Worm (Caenorhabditis elegans): ENCODE measurements around the gene dhhc-4.
A peak's percentile ranks its signal among the peaks of the same experiment; 100 is the strongest.

dhhc-4 gene

ce11 chrIII:9817894-9818293 is 49.7 kb downstream of the dhhc-4 start:
- no peak for TF ChIP-seq unc-98 (GFP tag; IDR thresholded peaks at IDR 0.05)
- no peak for TF ChIP-seq egl-27 (tag; optimal IDR thresholded peaks at IDR 0.05)
- TF ChIP-seq F16B12.6 (tag; optimal IDR thresholded peaks at IDR 0.05) = peak; percentile 2
- TF ChIP-seq lin-13 (GFP tag; optimal IDR thresholded peaks at IDR 0.05) = no peak
- TF ChIP-seq elt-2 (tag; optimal IDR thresholded peaks at IDR 0.05) = no peak
- TF ChIP-seq lir-3 (tag; optimal IDR thresholded peaks at IDR 0.05; ENCODE audit: poor library complexity) = no peak
- TF ChIP-seq ets-5 (GFP tag; IDR thresholded peaks at IDR 0.05) = no peak
- no peak for TF ChIP-seq nhr-47 (tag; optimal IDR thresholded peaks at IDR 0.05)
- TF ChIP-seq sptf-1 (tag; optimal IDR thresholded peaks at IDR 0.05) = no peak
- no peak for TF ChIP-seq sup-37 (GFP tag; optimal IDR thresholded peaks at IDR 0.05)
- TF ChIP-seq unc-62 (GFP tag; optimal IDR thresholded peaks at IDR 0.05) = no peak
- TF ChIP-seq nhr-85 (tag) = peak; percentile 27
- TF ChIP-seq dsc-1 (tag; optimal IDR thresholded peaks at IDR 0.05) = no peak
- TF ChIP-seq lsy-2 (tag; optimal IDR thresholded peaks at IDR 0.05) = peak; percentile 43 to 70
- no peak for TF ChIP-seq ceh-90 (tag; optimal IDR thresholded peaks at IDR 0.05)

DNA sequence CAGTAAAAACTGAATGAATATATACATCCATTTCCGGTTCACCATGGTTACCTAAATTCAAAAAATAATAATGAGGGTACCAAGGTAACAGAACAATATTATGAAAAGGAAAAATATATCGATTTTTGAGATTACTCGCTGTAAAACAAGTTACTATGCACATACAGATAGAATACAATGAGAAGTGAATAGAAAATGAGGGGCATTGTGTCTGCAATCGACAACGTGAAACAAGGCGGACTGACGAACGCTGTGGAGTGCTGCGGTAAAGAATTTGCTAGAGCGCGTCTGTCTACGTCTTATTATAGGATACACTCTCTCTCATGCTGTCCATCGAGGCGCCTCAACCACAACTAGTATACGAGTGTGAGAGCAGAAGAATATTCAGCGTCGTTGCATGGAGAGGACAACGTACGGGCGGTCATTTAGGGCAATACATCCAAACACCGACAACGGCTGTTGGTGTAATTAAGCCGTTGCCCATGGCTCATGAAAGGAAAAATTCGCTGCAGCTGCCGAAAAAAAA is 50.4 kb downstream of the dhhc-4 start, which contains the start of gene cnx-1:
Gene cnx-1 (minus strand): TSS at position 51 of the 526 bp plus-strand sequence.
- TF ChIP-seq hlh-4 (tag; optimal IDR thresholded peaks at IDR 0.05) = no peak
- TF ChIP-seq ceh-63 (GFP tag; optimal IDR thresholded peaks at IDR 0.05) = no peak
- TF ChIP-seq zag-1 (tag; optimal IDR thresholded peaks at IDR 0.05) = no peak
- no peak for TF ChIP-seq zip-4 (GFP tag; optimal IDR thresholded peaks at IDR 0.05)
- TF ChIP-seq blmp-1 (tag; optimal IDR thresholded peaks at IDR 0.05) = no peak
- no peak for TF ChIP-seq xbp-1 (tag; optimal IDR thresholded peaks at IDR 0.05)
- TF ChIP-seq fkh-4 (tag; optimal IDR thresholded peaks at IDR 0.05; ENCODE audit: borderline replicate concordance) = no peak
- TF ChIP-seq lin-13 (GFP tag; optimal IDR thresholded peaks at IDR 0.05) = no peak
- no peak for TF ChIP-seq sptf-1 (tag; optimal IDR thresholded peaks at IDR 0.05)
- TF ChIP-seq vab-15 (tag; optimal IDR thresholded peaks at IDR 0.05) = no peak
- no peak for TF ChIP-seq skn-1 (tag; optimal IDR thresholded peaks at IDR 0.05)
- TF ChIP-seq pax-3 (tag; optimal IDR thresholded peaks at IDR 0.05) = no peak
- TF ChIP-seq unc-130 (tag; optimal IDR thresholded peaks at IDR 0.05) = no peak
- no peak for TF ChIP-seq nhr-12 (tag; optimal IDR thresholded peaks at IDR 0.05)
- no peak for TF ChIP-seq sup-37 (GFP tag; optimal IDR thresholded peaks at IDR 0.05)
- TF ChIP-seq snu-23 (GFP tag; optimal IDR thresholded peaks at IDR 0.05) = peak; percentile 39
- no peak for TF ChIP-seq ceh-82 (tag; optimal IDR thresholded peaks at IDR 0.05)
- TF ChIP-seq fkh-10 (GFP tag; optimal IDR thresholded peaks at IDR 0.05) = no peak
- TF ChIP-seq hlh-17 (GFP tag; optimal IDR thresholded peaks at IDR 0.05; ENCODE audit: borderline replicate concordance) = no peak
- TF ChIP-seq nhr-85 (tag) = no peak
- peak; percentile 37 for TF ChIP-seq mep-1 (tag; optimal IDR thresholded peaks at IDR 0.05)
- TF ChIP-seq unc-62 (GFP tag; optimal IDR thresholded peaks at IDR 0.05) = no peak
- peak; percentile 14 for TF ChIP-seq nhr-71 (tag; optimal IDR thresholded peaks at IDR 0.05)
- no peak for TF ChIP-seq C16A3.4 (tag; optimal IDR thresholded peaks at IDR 0.05)
- TF ChIP-seq nhr-90 (tag; optimal IDR thresholded peaks at IDR 0.05; ENCODE audit: poor library complexity) = no peak
- TF ChIP-seq C04F5.9 (tag; optimal IDR thresholded peaks at IDR 0.05) = no peak
- TF ChIP-seq lin-14 (GFP tag; optimal IDR thresholded peaks at IDR 0.05) = peak; percentile 76
- TF ChIP-seq ceh-8 (GFP tag; optimal IDR thresholded peaks at IDR 0.05) = no peak
- peak in 1 of 3 experiments; percentile 8 for TF ChIP-seq dpl-1 (GFP tag; optimal IDR thresholded peaks at IDR 0.05)
- no peak for TF ChIP-seq aly-2 (tag; optimal IDR thresholded peaks at IDR 0.05)
- no peak for TF ChIP-seq mab-9 (GFP tag; IDR thresholded peaks at IDR 0.05)
- no peak for TF ChIP-seq jun-1 (tag; optimal IDR thresholded peaks at IDR 0.05)
- TF ChIP-seq snpc-4 (tag; optimal IDR thresholded peaks at IDR 0.05) = no peak
- TF ChIP-seq unc-98 (GFP tag; IDR thresholded peaks at IDR 0.05) = no peak
- TF ChIP-seq hpl-2 (GFP tag; optimal IDR thresholded peaks at IDR 0.05) = no peak
- peak; percentile 49 for TF ChIP-seq F16B12.6 (tag; optimal IDR thresholded peaks at IDR 0.05)
- no peak for TF ChIP-seq nhr-20 (tag; optimal IDR thresholded peaks at IDR 0.05)
- TF ChIP-seq rnt-1 (tag; optimal IDR thresholded peaks at IDR 0.05) = peak; percentile 3
- peak; percentile 6 to 42 for TF ChIP-seq lin-35 (GFP tag; optimal IDR thresholded peaks at IDR 0.05)
- TF ChIP-seq lsy-2 (tag; optimal IDR thresholded peaks at IDR 0.05) = peak in 1 of 2 experiments; percentile 30
- no peak for TF ChIP-seq pag-3 (tag; optimal IDR thresholded peaks at IDR 0.05; ENCODE audit: borderline replicate concordance, insufficient read depth)
- TF ChIP-seq mdl-1 (tag; optimal IDR thresholded peaks at IDR 0.05) = no peak

All from whole organism, L1 larva.